Worm (Caenorhabditis elegans) whole organism, late embryonic: Measurements from ENCODE around the gene abu-10.

Source experiments
- F13H6.1 ChIP-seq: sonication (generic microtip); optimal IDR thresholded peaks from 2 replicates; lab custom pipeline; 2016; ENCODE audit warnings: missing genetic modification characterization, missing compliant biosample characterization
- K09A11.1 ChIP-seq: sonication (generic microtip); optimal IDR thresholded peaks from 2 replicates; lab custom pipeline; 2017; ENCODE audit warnings: antibody characterized with exemption, mild to moderate bottlenecking, missing genetic modification characterization, missing compliant biosample characterization; ENCODE audit not compliant: insufficient read depth
- ama-1 ChIP-seq: fragments of 150-350 bp; optimal IDR thresholded peaks from 2 replicates; lab custom pipeline; 2014
- ceh-22 ChIP-seq: sonication (generic microtip); optimal IDR thresholded peaks from 2 replicates; lab custom pipeline; 2017; ENCODE audit warnings: missing biosample characterization, missing genetic modification characterization
- ceh-48 ChIP-seq: sonication (generic microtip); optimal IDR thresholded peaks from 2 replicates; lab custom pipeline; 2016; ENCODE audit warnings: missing genetic modification characterization, inconsistent platforms, missing compliant biosample characterization
- hlh-6 ChIP-seq: sonication (generic microtip); optimal IDR thresholded peaks from 2 replicates; lab custom pipeline; 2016; ENCODE audit warnings: missing genotype, missing genetic modification characterization, missing compliant biosample characterization
- hlh-8 ChIP-seq: sonication (generic microtip); optimal IDR thresholded peaks from 2 replicates; lab custom pipeline; 2016; ENCODE audit warnings: missing genotype, missing genetic modification characterization, missing compliant biosample characterization
- lim-6 ChIP-seq: sonication (generic microtip); optimal IDR thresholded peaks from 2 replicates; lab custom pipeline; 2016; ENCODE audit warnings: missing genetic modification characterization, missing compliant biosample characterization
- nfya-1 ChIP-seq: sonication (generic microtip); optimal IDR thresholded peaks from 2 replicates; lab custom pipeline; 2017; ENCODE audit warnings: missing genetic modification characterization, mild to moderate bottlenecking, missing compliant biosample characterization, antibody characterized with exemption, moderate library complexity
- nhr-232 ChIP-seq: sonication (generic microtip); optimal IDR thresholded peaks from 2 replicates; lab custom pipeline; 2016; ENCODE audit warnings: missing genetic modification characterization, missing compliant biosample characterization
- pat-9 ChIP-seq: fragments of 200-800 bp; sonication (Bioruptor generic); optimal IDR thresholded peaks from 2 replicates; lab custom pipeline; 2018; ENCODE audit warnings: mild to moderate bottlenecking, missing genetic modification characterization, moderate library complexity, missing compliant biosample characterization
- pros-1 ChIP-seq: fragments of 150-350 bp; optimal IDR thresholded peaks from 2 replicates; lab custom pipeline; 2014; ENCODE audit warnings: missing biosample characterization, missing genetic modification reagents, missing genetic modification characterization
- tbx-2 ChIP-seq: sonication (generic microtip); optimal IDR thresholded peaks from 2 replicates; lab custom pipeline; 2016; ENCODE audit warnings: missing genetic modification characterization, missing compliant biosample characterization

- TF ChIP-seq pros-1 (tag; lab: Kevin White, UChicago) (no peak), lim-6 (tag; lab: Kevin White, UChicago) (no peak), ceh-48 (tag; lab: Kevin White, UChicago) (no peak), ceh-22 (tag; lab: Kevin White, UChicago) (no peak), nfya-1 (tag; lab: Kevin White, UChicago) (no peak), hlh-8 (tag; lab: Kevin White, UChicago) (no peak), F13H6.1 (tag; lab: Kevin White, UChicago) (no peak), hlh-6 (tag; lab: Kevin White, UChicago) (no peak), tbx-2 (tag; lab: Kevin White, UChicago) (no peak), ama-1 (lab: Kevin White, UChicago) (no peak), K09A11.1 (tag; lab: Kevin White, UChicago) (no peak), pat-9 (tag; lab: Kevin White, UChicago) (no peak), nhr-232 (tag; lab: Kevin White, UChicago) (no peak)
These were observed 35.6 kb upstream of the abu-10 start, which contains the start of gene T14G12.11 for ce11 chrX:3762410-3762809.
